Worm (Caenorhabditis elegans): Measurements from ENCODE around the gene egg-3.

DNA sequence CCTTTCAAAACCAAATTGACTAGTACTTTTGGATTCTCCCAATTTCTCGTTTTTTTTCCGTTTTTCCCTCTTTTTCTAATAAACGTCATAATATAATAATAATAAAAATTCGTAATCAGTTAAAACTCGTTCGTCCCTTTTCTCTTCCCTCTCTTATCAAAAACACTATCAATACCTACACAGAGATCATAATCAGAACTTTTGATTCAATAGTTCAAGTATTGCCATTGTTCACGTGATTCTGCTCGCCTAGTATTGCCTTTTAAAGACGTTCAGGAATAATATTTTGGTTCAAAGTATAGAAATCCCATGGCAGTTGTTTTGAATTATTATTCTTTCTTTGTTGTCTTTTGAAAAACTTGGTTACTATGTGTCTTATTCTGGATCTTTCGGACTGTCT lies 40.4 kb upstream of the egg-3 start:
- TF ChIP-seq fkh-10 (GFP tag; optimal IDR thresholded peaks at IDR 0.05) (no peak), K02D7.2 (tag; optimal IDR thresholded peaks at IDR 0.05) (no peak), gmeb-2 (tag; optimal IDR thresholded peaks at IDR 0.05) (no peak)
